Fruit fly (Drosophila melanogaster) whole organism, adult: ENCODE data around the gene escl.

Experiments used
- CG11617 ChIP-seq: fragments of 200-800 bp; sonication (Bioruptor generic); optimal IDR thresholded peaks from 2 replicates; lab custom pipeline; 2017; ENCODE audit warnings: mild to moderate bottlenecking, missing biosample characterization, missing genetic modification reagents, missing genetic modification characterization
- CG12768 ChIP-seq: fragments of 200-800 bp; sonication (Bioruptor generic); optimal IDR thresholded peaks from 2 replicates; lab custom pipeline; 2017; ENCODE audit warnings: missing biosample characterization, missing genetic modification characterization, mild to moderate bottlenecking, moderate library complexity, missing genetic modification reagents
- CG14711 ChIP-seq: fragments of 200-800 bp; sonication (Bioruptor generic); optimal IDR thresholded peaks from 2 replicates; lab custom pipeline; 2018; ENCODE audit warnings: missing biosample characterization, mild to moderate bottlenecking, missing genetic modification characterization, moderate library complexity
- CG1620 ChIP-seq: fragments of 200-800 bp; sonication (Bioruptor generic); optimal IDR thresholded peaks from 2 replicates; lab custom pipeline; 2016; ENCODE audit warnings: missing biosample characterization, missing genetic modification characterization
- CG33017 ChIP-seq: fragments of 200-800 bp; sonication (Bioruptor generic); optimal IDR thresholded peaks from 2 replicates; lab custom pipeline; 2018; ENCODE audit warnings: missing biosample characterization, mild to moderate bottlenecking, missing genetic modification characterization, moderate library complexity
- CG5204 ChIP-seq: fragments of 200-800 bp; sonication (Bioruptor generic); optimal IDR thresholded peaks from 2 replicates; lab custom pipeline; 2016; ENCODE audit warnings: missing biosample characterization, missing genetic modification characterization
- CG7045 ChIP-seq: fragments of 200-800 bp; sonication (Bioruptor generic); optimal IDR thresholded peaks from 2 replicates; lab custom pipeline; 2017; ENCODE audit warnings: missing biosample characterization, mild to moderate bottlenecking, missing genetic modification characterization
- CG7101 ChIP-seq: fragments of 200-800 bp; sonication (Bioruptor generic); optimal IDR thresholded peaks from 2 replicates; lab custom pipeline; 2018; ENCODE audit warnings: missing biosample characterization, mild to moderate bottlenecking, missing genetic modification characterization, moderate library complexity
- Clk ChIP-seq: fragments of 200-800 bp; sonication (Bioruptor generic); optimal IDR thresholded peaks from 2 replicates; lab custom pipeline; 2017; ENCODE audit warnings: missing biosample characterization, missing genetic modification characterization
- Crg-1 ChIP-seq: fragments of 200-800 bp; sonication (Bioruptor generic); optimal IDR thresholded peaks from 2 replicates; lab custom pipeline; 2016; ENCODE audit warnings: missing biosample characterization, missing genetic modification characterization
- Hr96 ChIP-seq: fragments of 200-800 bp; sonication (Bioruptor generic); optimal IDR thresholded peaks from 2 replicates; lab custom pipeline; 2016; ENCODE audit warnings: missing biosample characterization, missing genetic modification characterization
- bab1 ChIP-seq: fragments of 200-800 bp; sonication (Bioruptor generic); optimal IDR thresholded peaks from 3 replicates; lab custom pipeline; 2019; ENCODE audit warnings: missing biosample characterization, mild to moderate bottlenecking, missing genetic modification characterization, moderate library complexity
- cic ChIP-seq: fragments of 200-800 bp; sonication (Bioruptor generic); optimal IDR thresholded peaks from 2 replicates; lab custom pipeline; 2017; ENCODE audit warnings: missing biosample characterization, mild to moderate bottlenecking, missing genetic modification characterization, moderate library complexity
- cnc ChIP-seq, 2 experiments: fragments of >200 bp; optimal IDR thresholded peaks; 2 replicates each; lab custom pipeline; 2017
- kay ChIP-seq: fragments of 200-800 bp; sonication (Bioruptor generic); peaks from one replicate; lab custom pipeline; 2016; ENCODE audit warnings: missing biosample characterization, missing genetic modification characterization, borderline replicate concordance
- ovo ChIP-seq: fragments of 200-800 bp; sonication (Bioruptor generic); optimal IDR thresholded peaks from 2 replicates; lab custom pipeline; 2016; ENCODE audit warnings: missing biosample characterization, missing genetic modification characterization
- pad ChIP-seq: fragments of 200-800 bp; sonication (Bioruptor generic); optimal IDR thresholded peaks from 3 replicates; lab custom pipeline; 2017; ENCODE audit warnings: missing biosample characterization, missing genetic modification characterization, mild to moderate bottlenecking, moderate library complexity, missing genetic modification reagents
- tj ChIP-seq: fragments of 200-800 bp; sonication (Bioruptor generic); optimal IDR thresholded peaks from 3 replicates; lab custom pipeline; 2017; ENCODE audit warnings: missing biosample characterization, mild to moderate bottlenecking, missing genetic modification characterization, moderate library complexity
- toe ChIP-seq: fragments of 200-800 bp; sonication (Bioruptor generic); optimal IDR thresholded peaks from 2 replicates; lab custom pipeline; 2016; ENCODE audit warnings: missing biosample characterization, missing genetic modification characterization

Gene escl

DNA sequence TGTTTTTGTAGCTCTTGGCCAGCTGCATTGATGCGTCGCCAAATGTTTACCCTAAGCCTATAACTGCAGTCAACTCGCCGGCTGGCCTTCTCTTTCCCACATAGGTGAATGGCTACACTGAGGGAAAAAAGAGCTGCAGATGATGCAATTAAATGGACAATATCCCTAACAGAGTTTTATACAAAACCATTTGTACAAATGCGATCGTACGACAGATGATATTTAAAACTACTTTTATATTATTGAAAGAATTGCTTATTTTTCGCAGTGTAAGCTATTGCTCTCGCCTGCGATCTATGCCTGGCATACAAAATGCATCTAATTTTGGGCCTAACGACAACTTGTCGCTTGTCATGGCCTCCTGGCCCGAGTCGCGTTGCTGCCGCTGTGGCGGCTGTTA, 40.8 kb upstream of the escl start:
- peak; percentile 33 for TF ChIP-seq kay
- peak; percentile 26 for TF ChIP-seq CG33017 (tag; lab: Kevin White, UChicago)
- no peak for TF ChIP-seq bab1 (GFP tag; lab: Kevin White, UChicago)
- no peak for TF ChIP-seq Hr96
- no peak for TF ChIP-seq CG1620 (GFP tag; lab: Kevin White, UChicago)
- no peak for TF ChIP-seq tj (GFP tag; lab: Kevin White, UChicago)
- TF ChIP-seq ovo (GFP tag; lab: Kevin White, UChicago): no peak
- no peak for TF ChIP-seq cic
- TF ChIP-seq cnc (optimal IDR thresholded peaks at IDR 0.05; lab: Kevin White, UChicago): no peak
- TF ChIP-seq CG7101 (tag; lab: Kevin White, UChicago): peak; percentile 1
- no peak for TF ChIP-seq CG14711 (tag; lab: Kevin White, UChicago)

DNA sequence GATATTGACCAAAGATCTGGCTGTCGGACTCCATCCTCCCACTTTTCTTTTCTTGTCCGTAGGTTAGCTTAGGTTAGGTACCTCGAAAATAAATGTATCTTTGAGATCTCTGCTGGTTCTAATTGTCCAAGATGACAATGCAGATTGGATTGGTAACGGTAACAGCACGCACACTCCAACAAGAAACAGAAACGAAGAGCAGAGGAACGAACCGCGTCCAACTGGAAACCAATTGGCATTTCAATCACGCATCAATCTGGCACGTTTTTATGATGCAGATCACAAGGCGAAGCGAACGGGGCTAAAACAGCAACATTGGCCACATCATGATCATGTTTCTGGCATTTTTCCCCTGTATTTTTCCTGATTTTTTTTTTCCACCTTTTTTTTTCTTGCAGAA, 34.9 kb upstream of the escl start:
- no peak for TF ChIP-seq Hr96
- TF ChIP-seq CG12768: no peak
- TF ChIP-seq pad (GFP tag; lab: Kevin White, UChicago): no peak
- no peak for TF ChIP-seq cnc (optimal IDR thresholded peaks at IDR 0.05; lab: Kevin White, UChicago)
- no peak for TF ChIP-seq cic
- no peak for TF ChIP-seq CG11617 (GFP tag; lab: Kevin White, UChicago)
- TF ChIP-seq tj (GFP tag; lab: Kevin White, UChicago): no peak
- no peak for TF ChIP-seq kay
- TF ChIP-seq CG7045 (GFP tag; lab: Kevin White, UChicago): no peak
- no peak for TF ChIP-seq CG14711 (tag; lab: Kevin White, UChicago)
- no peak for TF ChIP-seq Crg-1 (GFP tag; lab: Kevin White, UChicago)
- no peak for TF ChIP-seq CG1620 (GFP tag; lab: Kevin White, UChicago)
- no peak for TF ChIP-seq toe (GFP tag; lab: Kevin White, UChicago)

DNA sequence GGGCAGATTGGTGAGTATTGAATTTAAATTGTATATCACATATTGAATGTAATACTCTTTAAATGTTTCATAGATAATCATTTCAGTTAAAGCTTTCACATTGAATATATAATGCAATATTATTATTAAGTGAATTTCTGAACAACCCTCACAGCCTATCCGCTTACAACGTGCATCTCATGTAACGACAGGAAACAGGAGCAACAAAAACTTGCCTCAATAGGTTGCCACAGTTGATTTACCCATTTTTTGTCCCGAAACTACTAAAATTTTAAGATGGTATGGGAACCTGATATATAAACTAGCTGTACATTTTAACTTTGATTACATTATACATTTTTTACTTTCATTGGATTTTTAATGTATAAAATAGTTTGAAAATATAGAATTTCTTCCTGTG, 32.0 kb upstream of the escl start:
- TF ChIP-seq CG1620 (GFP tag; lab: Kevin White, UChicago) (no peak), bab1 (GFP tag; lab: Kevin White, UChicago) (no peak), CG14711 (tag; lab: Kevin White, UChicago) (no peak), CG11617 (GFP tag; lab: Kevin White, UChicago) (no peak), Clk (no peak), Hr96 (no peak), CG5204 (GFP tag; lab: Kevin White, UChicago) (no peak), Crg-1 (GFP tag; lab: Kevin White, UChicago) (no peak), CG12768 (no peak)

DNA sequence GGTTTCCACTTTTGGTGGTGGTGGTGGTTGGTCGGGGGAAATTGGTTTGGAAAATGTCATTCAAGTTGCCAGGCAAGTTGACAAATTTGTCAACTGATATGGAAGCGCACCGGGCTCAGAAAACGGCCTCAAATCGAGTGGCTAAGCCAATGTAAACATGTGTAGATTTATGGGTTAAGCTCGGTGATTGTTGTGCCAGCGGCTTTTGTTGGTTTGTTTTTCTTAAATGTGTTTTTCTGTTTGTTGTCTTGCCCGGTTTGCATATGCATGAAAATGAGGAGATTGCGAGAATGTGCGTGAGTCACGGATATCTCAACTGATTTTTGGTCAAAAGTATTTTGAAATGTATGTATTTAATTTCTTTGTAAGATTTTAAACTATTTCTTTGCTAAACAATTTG, 29.8 kb upstream of the escl start:
- no peak for TF ChIP-seq Hr96
- no peak for TF ChIP-seq toe (GFP tag; lab: Kevin White, UChicago)
- no peak for TF ChIP-seq kay
- no peak for TF ChIP-seq cic
- no peak for TF ChIP-seq CG5204 (GFP tag; lab: Kevin White, UChicago)
- no peak for TF ChIP-seq Clk
- TF ChIP-seq pad (GFP tag; lab: Kevin White, UChicago): no peak
- TF ChIP-seq CG12768: no peak
- no peak for TF ChIP-seq cnc (optimal IDR thresholded peaks at IDR 0.05; lab: Kevin White, UChicago)
- TF ChIP-seq Crg-1 (GFP tag; lab: Kevin White, UChicago): no peak
- no peak for TF ChIP-seq CG33017 (tag; lab: Kevin White, UChicago)
- TF ChIP-seq tj (GFP tag; lab: Kevin White, UChicago): no peak
- no peak for TF ChIP-seq ovo (GFP tag; lab: Kevin White, UChicago)
- no peak for TF ChIP-seq CG11617 (GFP tag; lab: Kevin White, UChicago)
- no peak for TF ChIP-seq CG7045 (GFP tag; lab: Kevin White, UChicago)
- no peak for TF ChIP-seq CG1620 (GFP tag; lab: Kevin White, UChicago)
- no peak for TF ChIP-seq CG7101 (tag; lab: Kevin White, UChicago)

DNA sequence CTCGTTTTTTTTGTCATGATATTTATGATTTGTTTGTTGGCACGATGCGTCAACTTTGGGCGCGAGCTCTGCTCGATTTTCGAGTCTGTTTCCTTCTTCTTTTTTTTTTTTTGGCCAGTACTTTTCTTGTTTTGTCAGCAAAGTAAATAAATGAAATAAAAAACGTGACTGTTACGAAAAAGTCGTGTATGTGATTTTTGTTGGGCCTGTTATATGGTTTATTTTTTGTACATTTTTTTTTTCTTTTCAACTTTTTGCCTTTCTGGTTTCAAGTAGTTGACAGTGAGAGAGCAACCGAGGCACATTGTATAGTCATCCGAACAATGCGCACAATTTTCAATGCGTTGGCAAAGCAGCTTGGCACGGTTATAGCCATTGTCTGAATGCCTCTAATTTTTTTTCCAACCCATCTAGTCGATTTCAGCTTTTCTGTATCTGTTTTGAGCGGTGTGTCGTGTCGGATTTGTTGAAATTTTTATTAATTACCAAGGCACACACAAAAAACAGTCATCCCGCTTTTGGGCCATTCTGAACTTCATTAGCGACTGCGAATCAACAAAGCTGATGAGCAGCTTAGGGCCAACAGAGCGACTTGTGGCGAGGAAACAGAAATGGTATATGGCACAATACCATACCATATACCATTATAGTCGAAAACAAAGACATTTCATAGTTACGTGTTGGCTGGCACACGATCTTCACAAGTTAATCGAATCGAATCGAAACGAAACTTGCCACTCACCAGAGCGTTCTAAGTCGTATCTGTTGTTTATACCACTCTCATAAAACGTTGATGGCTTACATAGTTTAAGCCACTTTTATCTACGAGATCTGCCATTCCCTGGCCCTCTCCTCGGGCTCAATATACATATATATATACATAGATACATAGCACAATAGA, 27.1 kb upstream of the escl start:
- TF ChIP-seq cic: no peak
- no peak for TF ChIP-seq Crg-1 (GFP tag; lab: Kevin White, UChicago)
- TF ChIP-seq tj (GFP tag; lab: Kevin White, UChicago): peak; percentile 82
- no peak for TF ChIP-seq CG33017 (tag; lab: Kevin White, UChicago)
- TF ChIP-seq kay: peak; percentile 31
- no peak for TF ChIP-seq CG7045 (GFP tag; lab: Kevin White, UChicago)
- no peak for TF ChIP-seq pad (GFP tag; lab: Kevin White, UChicago)
- no peak for TF ChIP-seq ovo (GFP tag; lab: Kevin White, UChicago)
- TF ChIP-seq CG14711 (tag; lab: Kevin White, UChicago): no peak

DNA sequence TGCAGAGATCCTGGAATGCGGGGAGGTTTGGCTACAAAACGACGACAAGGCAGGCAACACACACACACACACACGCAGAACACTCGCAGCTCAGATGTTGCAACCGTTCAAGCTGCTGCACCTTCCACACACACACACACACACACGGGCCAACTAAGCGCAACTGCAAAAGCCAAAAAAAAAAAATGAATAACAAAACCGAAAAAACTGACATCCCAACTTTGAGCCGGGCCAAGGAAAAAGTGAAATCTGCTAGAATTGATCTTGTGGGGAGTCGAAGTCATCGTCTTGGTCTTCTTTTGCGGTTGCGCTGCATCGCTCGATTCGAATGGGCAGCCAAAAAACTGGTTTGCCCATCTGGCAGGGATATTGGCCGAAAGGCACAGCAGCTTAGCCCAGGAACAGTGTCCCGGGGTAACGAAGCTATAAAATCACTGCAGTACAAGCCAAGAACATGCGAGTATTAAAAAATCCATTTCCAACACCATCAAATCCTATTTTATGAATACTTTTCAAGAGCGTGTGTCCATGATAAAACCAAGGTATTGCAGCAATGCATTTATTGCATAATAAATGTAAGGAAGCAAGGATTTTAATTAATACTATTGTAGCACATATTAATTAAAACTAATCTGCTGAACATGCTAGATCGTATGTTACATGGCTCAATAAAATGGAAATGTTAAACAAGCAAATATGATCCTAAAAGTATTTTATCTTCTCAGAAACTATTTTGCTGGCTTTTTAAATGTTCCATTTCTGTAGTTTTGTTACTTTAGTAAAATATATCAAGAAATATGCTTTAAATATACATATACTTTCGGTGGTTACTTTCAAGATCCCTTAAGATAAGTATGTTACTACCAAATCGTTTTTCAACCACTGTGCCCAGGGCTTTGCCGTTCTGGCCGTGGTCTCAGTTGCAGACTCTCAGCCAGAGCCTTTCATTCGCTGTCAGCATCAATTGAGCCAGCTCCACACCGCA, 24.8 kb upstream of the escl start:
- TF ChIP-seq bab1 (GFP tag; lab: Kevin White, UChicago): no peak
- no peak for TF ChIP-seq kay
- no peak for TF ChIP-seq CG12768
- no peak for TF ChIP-seq ovo (GFP tag; lab: Kevin White, UChicago)
- no peak for TF ChIP-seq Crg-1 (GFP tag; lab: Kevin White, UChicago)
- no peak for TF ChIP-seq cnc (optimal IDR thresholded peaks at IDR 0.05; lab: Kevin White, UChicago)
